Worm (Caenorhabditis elegans) whole organism, late embryonic: Measurements from ENCODE around the gene lin-36.

Experiments used
- F13H6.1 ChIP-seq: sonication (generic microtip); optimal IDR thresholded peaks from 2 replicates; lab custom pipeline; 2016; ENCODE audit warnings: missing genetic modification characterization, missing compliant biosample characterization
- K09A11.1 ChIP-seq: sonication (generic microtip); optimal IDR thresholded peaks from 2 replicates; lab custom pipeline; 2017; ENCODE audit warnings: antibody characterized with exemption, mild to moderate bottlenecking, missing genetic modification characterization, missing compliant biosample characterization; ENCODE audit not compliant: insufficient read depth
- ama-1 ChIP-seq: fragments of 150-350 bp; optimal IDR thresholded peaks from 2 replicates; lab custom pipeline; 2014
- fkh-10 ChIP-seq: fragments of 150-350 bp; optimal IDR thresholded peaks from 2 replicates; lab custom pipeline; 2014; ENCODE audit warnings: missing biosample characterization, missing genetic modification reagents, missing genetic modification characterization
- hlh-30 ChIP-seq: sonication (generic microtip); optimal IDR thresholded peaks from 2 replicates; lab custom pipeline; 2017; ENCODE audit warnings: antibody characterized with exemption, missing genetic modification characterization, missing compliant biosample characterization; ENCODE audit not compliant: insufficient read depth
- pqm-1 ChIP-seq: sonication (generic microtip); optimal IDR thresholded peaks from 2 replicates; lab custom pipeline; 2016; ENCODE audit warnings: missing genetic modification characterization, missing compliant biosample characterization
- pros-1 ChIP-seq: fragments of 150-350 bp; optimal IDR thresholded peaks from 2 replicates; lab custom pipeline; 2014; ENCODE audit warnings: missing biosample characterization, missing genetic modification reagents, missing genetic modification characterization

DNA sequence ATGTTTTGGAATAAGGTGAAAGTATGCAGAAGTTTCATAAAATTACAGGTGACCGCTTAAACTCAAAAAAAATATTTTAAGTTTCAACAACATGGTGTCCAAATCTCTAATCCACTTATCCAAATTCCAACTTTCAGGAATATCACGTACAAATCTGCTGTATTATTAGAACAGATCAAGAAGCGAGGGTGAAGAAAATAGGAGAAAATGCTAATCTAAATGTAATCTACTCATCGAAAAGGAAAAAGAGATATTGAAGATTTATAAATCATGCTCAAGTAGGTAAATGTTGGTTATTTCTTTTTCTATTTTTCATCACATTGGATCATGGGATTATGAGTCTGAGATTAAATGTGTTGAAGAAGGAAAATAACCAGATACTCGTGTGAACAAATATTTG lies 19.1 kb downstream of the lin-36 start:
- TF ChIP-seq pqm-1 (tag; lab: Kevin White, UChicago) (no peak), hlh-30 (tag; lab: Kevin White, UChicago) (no peak), F13H6.1 (no peak), pros-1 (tag; lab: Kevin White, UChicago) (no peak), K09A11.1 (tag; lab: Kevin White, UChicago) (no peak), fkh-10 (GFP tag; lab: Kevin White, UChicago) (no peak), ama-1 (lab: Kevin White, UChicago) (no peak)
